Worm (Caenorhabditis elegans) whole organism, mixed stage, embryonic: ENCODE measurements around the gene srh-17.

ENCODE experiments used
- M03D4.4 ChIP-seq: sonication (generic microtip); optimal IDR thresholded peaks from 2 replicates; lab custom pipeline; 2017; ENCODE audit warnings: mild to moderate bottlenecking, missing genetic modification characterization, missing compliant biosample characterization
- bed-3 ChIP-seq: fragments of 200-800 bp; sonication (Bioruptor generic); optimal IDR thresholded peaks from 3 replicates; lab custom pipeline; 2018; ENCODE audit warnings: mild to moderate bottlenecking, missing genetic modification characterization, moderate library complexity, missing compliant biosample characterization
- blmp-1 ChIP-seq: fragments of 150-350 bp; optimal IDR thresholded peaks from 2 replicates; lab custom pipeline; 2014; ENCODE audit warnings: missing biosample characterization, missing genetic modification characterization
- ceh-39 ChIP-seq: fragments of 150-350 bp; optimal IDR thresholded peaks from 2 replicates; lab custom pipeline; 2014; ENCODE audit warnings: missing biosample characterization, missing genetic modification characterization
- ceh-43 ChIP-seq: fragments of 200-800 bp; sonication (Bioruptor generic); optimal IDR thresholded peaks from 2 replicates; lab custom pipeline; 2018; ENCODE audit warnings: mild to moderate bottlenecking, missing genetic modification characterization, moderate library complexity, missing compliant biosample characterization
- ceh-83 ChIP-seq: fragments of 200-800 bp; sonication (Bioruptor generic); optimal IDR thresholded peaks from 2 replicates; lab custom pipeline; 2018; ENCODE audit warnings: mild to moderate bottlenecking, missing genetic modification characterization, missing compliant biosample characterization
- ces-1 ChIP-seq: fragments of 150-350 bp; optimal IDR thresholded peaks from 2 replicates; lab custom pipeline; 2014; ENCODE audit warnings: missing biosample characterization, missing genetic modification reagents, missing genetic modification characterization
- cnd-1 ChIP-seq: fragments of 200-800 bp; sonication (Bioruptor generic); optimal IDR thresholded peaks from 2 replicates; lab custom pipeline; 2018; ENCODE audit warnings: mild to moderate bottlenecking, missing genetic modification characterization, missing compliant biosample characterization
- drap-1 ChIP-seq: fragments of 200-800 bp; sonication (Bioruptor generic); optimal IDR thresholded peaks from 3 replicates; lab custom pipeline; 2018; ENCODE audit warnings: mild to moderate bottlenecking, missing genetic modification characterization, missing compliant biosample characterization
- elt-1 ChIP-seq: sonication (generic microtip); optimal IDR thresholded peaks from 2 replicates; lab custom pipeline; 2017; ENCODE audit warnings: missing genetic modification characterization, mild to moderate bottlenecking, missing compliant biosample characterization, antibody characterized with exemption, moderate library complexity, borderline replicate concordance; ENCODE audit not compliant: insufficient read depth
- elt-3 ChIP-seq: fragments of 150-350 bp; optimal IDR thresholded peaks from 2 replicates; lab custom pipeline; 2014; ENCODE audit warnings: missing biosample characterization, missing genetic modification characterization
- flh-1 ChIP-seq: fragments of 200-800 bp; sonication (Bioruptor generic); optimal IDR thresholded peaks from 2 replicates; lab custom pipeline; 2018; ENCODE audit warnings: mild to moderate bottlenecking, missing genetic modification characterization, moderate library complexity, missing compliant biosample characterization
- ham-2 ChIP-seq: fragments of 200-800 bp; sonication (Bioruptor generic); optimal IDR thresholded peaks from 2 replicates; lab custom pipeline; 2018; ENCODE audit warnings: mild to moderate bottlenecking, missing genetic modification characterization, missing compliant biosample characterization
- hlh-1 ChIP-seq: fragments of 150-350 bp; optimal IDR thresholded peaks from 2 replicates; lab custom pipeline; 2014; ENCODE audit warnings: missing biosample characterization, missing genetic modification reagents, missing genetic modification characterization
- lin-13 ChIP-seq: fragments of 150-350 bp; optimal IDR thresholded peaks from 2 replicates; lab custom pipeline; 2014; ENCODE audit warnings: missing biosample characterization, missing genetic modification characterization
- lin-32 ChIP-seq: fragments of 200-800 bp; sonication (Bioruptor generic); optimal IDR thresholded peaks from 2 replicates; lab custom pipeline; 2018; ENCODE audit warnings: mild to moderate bottlenecking, missing genetic modification characterization, missing compliant biosample characterization
- lsy-2 ChIP-seq: fragments of 150-350 bp; optimal IDR thresholded peaks from 2 replicates; lab custom pipeline; 2014; ENCODE audit warnings: missing biosample characterization, missing genetic modification characterization
- mab-5 ChIP-seq: fragments of 150-350 bp; optimal IDR thresholded peaks from 2 replicates; lab custom pipeline; 2014; ENCODE audit warnings: missing biosample characterization, missing genetic modification characterization
- mep-1 ChIP-seq: fragments of 150-350 bp; optimal IDR thresholded peaks from 2 replicates; lab custom pipeline; 2017; ENCODE audit warnings: missing biosample characterization, missing genetic modification reagents, missing genetic modification characterization, inconsistent platforms
- mls-2 ChIP-seq: sonication (generic microtip); optimal IDR thresholded peaks from 2 replicates; lab custom pipeline; 2016; ENCODE audit warnings: mild to moderate bottlenecking, missing genetic modification characterization, moderate library complexity, missing compliant biosample characterization
- nhr-12 ChIP-seq: fragments of 150-350 bp; optimal IDR thresholded peaks from 2 replicates; lab custom pipeline; 2014; ENCODE audit warnings: missing biosample characterization, missing genetic modification characterization
- nhr-2 ChIP-seq: fragments of 150-350 bp; optimal IDR thresholded peaks from 2 replicates; lab custom pipeline; 2014; ENCODE audit warnings: missing biosample characterization, missing genetic modification characterization
- nhr-237 ChIP-seq: fragments of 150-350 bp; optimal IDR thresholded peaks from 2 replicates; lab custom pipeline; 2014; ENCODE audit warnings: missing biosample characterization, missing genetic modification characterization
- nhr-28 ChIP-seq: fragments of 150-350 bp; optimal IDR thresholded peaks from 2 replicates; lab custom pipeline; 2014; ENCODE audit warnings: missing biosample characterization, missing genetic modification characterization
- nhr-76 ChIP-seq: sonication (generic microtip); optimal IDR thresholded peaks from 2 replicates; lab custom pipeline; 2017; ENCODE audit warnings: missing biosample characterization, missing genetic modification characterization
- pha-4 ChIP-seq: fragments of 150-350 bp; optimal IDR thresholded peaks from 2 replicates; lab custom pipeline; 2018; ENCODE audit warnings: missing biosample characterization, missing genetic modification reagents, missing genetic modification characterization
- sem-2 ChIP-seq: fragments of 200-800 bp; sonication (Bioruptor generic); optimal IDR thresholded peaks from 2 replicates; lab custom pipeline; 2018; ENCODE audit warnings: mild to moderate bottlenecking, missing genetic modification characterization, missing compliant biosample characterization
- snpc-4 ChIP-seq: fragments of 150-350 bp; optimal IDR thresholded peaks from 2 replicates; lab custom pipeline; 2014; ENCODE audit warnings: missing biosample characterization, missing genetic modification characterization
- sptf-1 ChIP-seq: sonication (generic microtip); optimal IDR thresholded peaks from 2 replicates; lab custom pipeline; 2017; ENCODE audit warnings: mild to moderate bottlenecking, missing genetic modification characterization, moderate library complexity, missing compliant biosample characterization
- tbx-8 ChIP-seq: fragments of 200-800 bp; sonication (Bioruptor generic); optimal IDR thresholded peaks from 2 replicates; lab custom pipeline; 2018; ENCODE audit warnings: mild to moderate bottlenecking, missing genetic modification characterization, moderate library complexity, missing compliant biosample characterization
- unc-120 ChIP-seq: sonication (generic microtip); optimal IDR thresholded peaks from 2 replicates; lab custom pipeline; 2017; ENCODE audit warnings: missing genetic modification characterization, missing compliant biosample characterization; ENCODE audit not compliant: poor library complexity, severe bottlenecking
- unc-39 ChIP-seq: fragments of 150-350 bp; optimal IDR thresholded peaks from 2 replicates; lab custom pipeline; 2014; ENCODE audit warnings: missing biosample characterization, missing genetic modification characterization
- unc-62 ChIP-seq: fragments of 150-350 bp; optimal IDR thresholded peaks from 2 replicates; lab custom pipeline; 2014; ENCODE audit warnings: missing biosample characterization, missing genetic modification reagents, missing genetic modification characterization
- zip-8 ChIP-seq: fragments of 150-350 bp; optimal IDR thresholded peaks from 2 replicates; lab custom pipeline; 2014; ENCODE audit warnings: missing biosample characterization, missing genetic modification characterization
- ztf-11 ChIP-seq: fragments of 150-350 bp; optimal IDR thresholded peaks from 2 replicates; lab custom pipeline; 2014; ENCODE audit warnings: missing biosample characterization, missing genetic modification characterization

srh-17 gene

ce11 chrV:14696604-14697307 is 35.7 kb downstream of the srh-17 start, which contains the start of gene unc-112:
Gene unc-112, minus strand, starts transcription at chrV:14696654.
- TF ChIP-seq unc-39 (tag; lab: Kevin White, UChicago) (no peak), mls-2 (tag; lab: Kevin White, UChicago) (peak; percentile 89), ham-2 (GFP tag; lab: Kevin White, UChicago) (peak; percentile 86), ceh-39 (peak; percentile 6), lsy-2 (tag; lab: Kevin White, UChicago) (peak; percentile 35), snpc-4 (tag; lab: Kevin White, UChicago) (no peak), unc-62 (GFP tag; lab: Kevin White, UChicago) (peak; percentile 97), mep-1 (peak; percentile 66), sem-2 (no peak), ces-1 (GFP tag; lab: Kevin White, UChicago) (peak; percentile 90), ztf-11 (tag; lab: Kevin White, UChicago) (peak; percentile 78), elt-1 (tag; lab: Kevin White, UChicago) (no peak), nhr-76 (tag; lab: Kevin White, UChicago) (no peak), zip-8 (tag; lab: Kevin White, UChicago) (no peak), lin-32 (GFP tag; lab: Kevin White, UChicago) (no peak), ceh-43 (GFP tag; lab: Kevin White, UChicago) (no peak), ceh-83 (no peak), nhr-237 (tag; lab: Kevin White, UChicago) (peak; percentile 31), sptf-1 (tag; lab: Kevin White, UChicago) (peak; percentile 77), elt-3 (tag; lab: Kevin White, UChicago) (peak; percentile 14), flh-1 (GFP tag; lab: Kevin White, UChicago) (no peak), cnd-1 (tag; lab: Kevin White, UChicago) (peak; percentile 76), mab-5 (tag; lab: Kevin White, UChicago) (no peak), blmp-1 (no peak), tbx-8 (GFP tag; lab: Kevin White, UChicago) (no peak), drap-1 (GFP tag; lab: Kevin White, UChicago) (peak; percentile 91), pha-4 (tag; lab: Kevin White, UChicago) (peak; percentile 80), M03D4.4 (peak; percentile 42), hlh-1 (peak; percentile 98), lin-13 (tag; lab: Kevin White, UChicago) (peak; percentile 15), unc-120 (tag; lab: Kevin White, UChicago) (peak; percentile 99), nhr-28 (tag; lab: Kevin White, UChicago) (no peak), nhr-12 (tag; lab: Kevin White, UChicago) (no peak), bed-3 (GFP tag; lab: Kevin White, UChicago) (no peak), nhr-2 (tag; lab: Kevin White, UChicago) (peak; percentile 72)

ce11 chrV:14698005-14698404 is 36.9 kb downstream of the srh-17 start:
- TF ChIP-seq lsy-2 (tag; lab: Kevin White, UChicago) (peak; percentile 17), lin-13 (tag; lab: Kevin White, UChicago) (no peak)
- TF ChIP-seq, all 35 proteins: peak for 1

- TF ChIP-seq snpc-4 (tag; lab: Kevin White, UChicago) (no peak), bed-3 (GFP tag; lab: Kevin White, UChicago) (no peak), ces-1 (GFP tag; lab: Kevin White, UChicago) (no peak), tbx-8 (GFP tag; lab: Kevin White, UChicago) (no peak), blmp-1 (no peak)
Measured at ce11 chrV:14698666-14699065, 37.6 kb downstream of the srh-17 start, which contains the start of gene set-5. Gene set-5, plus strand, starts transcription at chrV:14698966.
